Fruit fly (Drosophila melanogaster): ENCODE results near the gene Sfp96F.

Sfp96F gene

dm6 chr3R:25855594-25856305 is 25.7 kb upstream of the Sfp96F start, which contains the start of gene CG5890 (continued):
- no peak for TF ChIP-seq crp (GFP tag; optimal IDR thresholded peaks at IDR 0.05)
- TF ChIP-seq Sox100B (GFP tag; optimal IDR thresholded peaks at IDR 0.05), result peak; percentile 41
- TF ChIP-seq exex (tag; optimal IDR thresholded peaks at IDR 0.05), result no peak
- no peak for TF ChIP-seq ERR (GFP tag; optimal IDR thresholded peaks at IDR 0.05)
- no peak for TF ChIP-seq CG30403 (GFP tag; optimal IDR thresholded peaks at IDR 0.05)
- TF ChIP-seq CG2120 (GFP tag; optimal IDR thresholded peaks at IDR 0.05), result no peak
- no peak for TF ChIP-seq pan (optimal IDR thresholded peaks at IDR 0.05)
- TF ChIP-seq pan (GFP tag; optimal IDR thresholded peaks at IDR 0.05 in 1 of 2, IDR thresholded peaks at IDR 0.05 in 1 of 2), result no peak
- peak; percentile 6 for TF ChIP-seq caup (GFP tag; optimal IDR thresholded peaks at IDR 0.05; ENCODE audit: severe bottlenecking)
- TF ChIP-seq Hr51 (GFP tag; optimal IDR thresholded peaks at IDR 0.05), result peak in 1 of 2 experiments; percentile 44
- no peak for TF ChIP-seq CG17361 (GFP tag; IDR thresholded peaks at IDR 0.05)
- no peak for TF ChIP-seq TFAM (GFP tag; optimal IDR thresholded peaks at IDR 0.05)
- TF ChIP-seq CG10462 (GFP tag; optimal IDR thresholded peaks at IDR 0.05), result no peak
- peak; percentile 73 for TF ChIP-seq Fer1 (GFP tag; optimal IDR thresholded peaks at IDR 0.05)
- peak; percentile 57 for TF ChIP-seq CG7839 (tag; optimal IDR thresholded peaks at IDR 0.05)
- TF ChIP-seq CG3065 (GFP tag; optimal IDR thresholded peaks at IDR 0.05), result no peak
- no peak for TF ChIP-seq Mes4 (GFP tag; optimal IDR thresholded peaks at IDR 0.05)
- TF ChIP-seq CG6765 (GFP tag; optimal IDR thresholded peaks at IDR 0.05), result peak; percentile 21
- TF ChIP-seq ttk (GFP tag; IDR thresholded peaks at IDR 0.05), result no peak
- TF ChIP-seq CG13296 (GFP tag; optimal IDR thresholded peaks at IDR 0.05), result peak; percentile 58
- TF ChIP-seq GATAe (GFP tag; conservative IDR thresholded peaks at IDR 0.05), result no peak
- TF ChIP-seq CG17385 (GFP tag; optimal IDR thresholded peaks at IDR 0.05), result no peak
- TF ChIP-seq Rfx (GFP tag; IDR thresholded peaks at IDR 0.05), result no peak
- no peak for TF ChIP-seq Drgx (GFP tag; IDR thresholded peaks at IDR 0.05)
- 0 out of 3 replicates have a peak, but pooled peaks have one; percentile 8 for TF ChIP-seq Mrtf (GFP tag; IDR thresholded peaks at IDR 0.05)
- TF ChIP-seq CG15514 (GFP tag; optimal IDR thresholded peaks at IDR 0.05), result no peak
- no peak for TF ChIP-seq odd (GFP tag; optimal IDR thresholded peaks at IDR 0.05)
- peak; percentile 37 for TF ChIP-seq CG9727 (GFP tag; optimal IDR thresholded peaks at IDR 0.05)
- peak; percentile 94 for TF ChIP-seq Deaf1 (tag; optimal IDR thresholded peaks at IDR 0.05)
- TF ChIP-seq Ssrp (tag; optimal IDR thresholded peaks at IDR 0.05), result no peak
- TF ChIP-seq lab (GFP tag; optimal IDR thresholded peaks at IDR 0.05), result peak; percentile 64
- no peak for TF ChIP-seq HmgZ (tag; optimal IDR thresholded peaks at IDR 0.05)
- peak; percentile 18 for TF ChIP-seq BtbVII (GFP tag; optimal IDR thresholded peaks at IDR 0.05)
- TF ChIP-seq CG4854 (GFP tag; optimal IDR thresholded peaks at IDR 0.05), result no peak
- TF ChIP-seq CG6254 (GFP tag; optimal IDR thresholded peaks at IDR 0.05), result no peak
- no peak for TF ChIP-seq dimm (GFP tag; IDR thresholded peaks at IDR 0.05)
- TF ChIP-seq pros (GFP tag; optimal IDR thresholded peaks at IDR 0.05), result no peak
- no peak for TF ChIP-seq unc-4 (GFP tag; IDR thresholded peaks at IDR 0.05; ENCODE audit: partially characterized antibody)
- peak; percentile 12 for TF ChIP-seq scrt (GFP tag; optimal IDR thresholded peaks at IDR 0.05)
- TF ChIP-seq onecut (GFP tag; IDR thresholded peaks at IDR 0.05), result no peak
- TF ChIP-seq CG11398 (GFP tag; optimal IDR thresholded peaks at IDR 0.05), result no peak
- no peak for TF ChIP-seq slp2 (GFP tag; optimal IDR thresholded peaks at IDR 0.05)
- peak; percentile 37 for TF ChIP-seq CG18619 (GFP tag; optimal IDR thresholded peaks at IDR 0.05)
- no peak for TF ChIP-seq sob (GFP tag; IDR thresholded peaks at IDR 0.05)
- no peak for TF ChIP-seq gt (GFP tag; IDR thresholded peaks at IDR 0.05)
- TF ChIP-seq Meics (GFP tag; optimal IDR thresholded peaks at IDR 0.05), result peak; percentile 72
- TF ChIP-seq CG11093 (GFP tag; IDR thresholded peaks at IDR 0.05), result no peak
- TF ChIP-seq CG10543 (GFP tag; optimal IDR thresholded peaks at IDR 0.05), result peak; percentile 34
- no peak for TF ChIP-seq hb (GFP tag; IDR thresholded peaks at IDR 0.05; ENCODE audit: partially characterized antibody)

Measured in whole organism, embryonic.